Worm (Caenorhabditis elegans): Measurements from ENCODE around the gene suds-3.

Gene suds-3

DNA sequence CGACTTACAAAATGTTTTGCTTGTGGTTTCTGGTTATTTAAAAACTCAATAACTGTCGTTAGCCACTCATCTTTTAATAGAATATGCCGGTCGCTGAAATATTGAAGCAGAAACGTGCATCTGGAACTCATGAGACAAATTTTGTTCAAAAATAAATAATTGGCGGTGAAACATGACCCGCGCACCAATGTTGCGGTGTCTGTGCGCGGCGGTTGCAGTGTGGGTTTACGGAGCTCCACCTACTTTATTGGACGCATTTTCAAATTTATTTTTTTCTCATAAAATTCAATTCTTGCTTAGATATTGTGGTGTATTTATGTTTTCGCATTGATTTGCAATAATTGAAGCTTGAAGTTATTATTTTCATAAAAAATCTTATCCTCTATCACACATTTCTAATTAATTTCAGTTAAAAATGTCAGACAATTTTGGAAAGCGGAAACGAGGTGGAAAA, at the start of gene suds-3, which contains the start of gene rmh-2:
Gene suds-3 (plus strand): TSS at position 404 of the 454 bp plus-strand sequence.
Gene rmh-2 (minus strand): TSS at position 164 of the 454 bp plus-strand sequence.
- TF ChIP-seq sox-4 (tag; optimal IDR thresholded peaks at IDR 0.05) (no peak), C38D4.7 (GFP tag; optimal IDR thresholded peaks at IDR 0.05) (no peak), fkh-10 (GFP tag; optimal IDR thresholded peaks at IDR 0.05) (no peak), nhr-11 (tag; optimal IDR thresholded peaks at IDR 0.05) (no peak), T23F11.4 (GFP tag; optimal IDR thresholded peaks at IDR 0.05) (no peak), ceh-34 (tag; optimal IDR thresholded peaks at IDR 0.05) (peak; percentile 65), ceh-2 (tag; optimal IDR thresholded peaks at IDR 0.05) (no peak), hlh-30 (tag; optimal IDR thresholded peaks at IDR 0.05; ENCODE audit: insufficient read depth) (no peak), ahr-1 (tag; optimal IDR thresholded peaks at IDR 0.05) (no peak), pqm-1 (tag; optimal IDR thresholded peaks at IDR 0.05) (no peak), pha-4 (tag; optimal IDR thresholded peaks at IDR 0.05) (no peak), fax-1 (tag; optimal IDR thresholded peaks at IDR 0.05) (no peak), lin-11 (tag; optimal IDR thresholded peaks at IDR 0.05) (no peak), ceh-31 (tag; optimal IDR thresholded peaks at IDR 0.05) (peak; percentile 4), sdc-2 (tag; optimal IDR thresholded peaks at IDR 0.05) (no peak), K09A11.1 (tag; optimal IDR thresholded peaks at IDR 0.05; ENCODE audit: insufficient read depth) (peak; percentile 49), ceh-48 (tag; optimal IDR thresholded peaks at IDR 0.05) (no peak), hlh-13 (GFP tag; optimal IDR thresholded peaks at IDR 0.05) (no peak), ceh-14 (tag; optimal IDR thresholded peaks at IDR 0.05) (no peak), unc-55 (GFP tag; optimal IDR thresholded peaks at IDR 0.05) (no peak), dmd-4 (tag; optimal IDR thresholded peaks at IDR 0.05; ENCODE audit: borderline replicate concordance) (no peak), ceh-24 (tag; optimal IDR thresholded peaks at IDR 0.05) (no peak), dve-1 (tag; optimal IDR thresholded peaks at IDR 0.05) (no peak), unc-86 (tag; optimal IDR thresholded peaks at IDR 0.05) (no peak), pat-9 (tag; optimal IDR thresholded peaks at IDR 0.05) (no peak), mec-3 (tag; optimal IDR thresholded peaks at IDR 0.05; ENCODE audit: borderline replicate concordance) (no peak), elt-2 (tag; optimal IDR thresholded peaks at IDR 0.05) (peak; percentile 20), pros-1 (tag; optimal IDR thresholded peaks at IDR 0.05) (no peak), ceh-19 (GFP tag; optimal IDR thresholded peaks at IDR 0.05) (no peak), pax-1 (tag; optimal IDR thresholded peaks at IDR 0.05) (no peak), ceh-9 (tag; optimal IDR thresholded peaks at IDR 0.05) (no peak), ceh-30 (tag; optimal IDR thresholded peaks at IDR 0.05) (no peak), hlh-6 (tag; optimal IDR thresholded peaks at IDR 0.05) (no peak), unc-3 (GFP tag; conservative IDR thresholded peaks at IDR 0.05) (no peak), unc-3 (tag; optimal IDR thresholded peaks at IDR 0.05) (no peak), tbx-2 (tag; optimal IDR thresholded peaks at IDR 0.05) (peak; percentile 38), gmeb-2 (tag; optimal IDR thresholded peaks at IDR 0.05) (no peak), Y22D7AL.16 (tag; optimal IDR thresholded peaks at IDR 0.05) (no peak), fkh-6 (tag; optimal IDR thresholded peaks at IDR 0.05) (no peak), odd-2 (tag; optimal IDR thresholded peaks at IDR 0.05) (no peak), che-1 (tag; optimal IDR thresholded peaks at IDR 0.05) (no peak), nfya-1 (tag; optimal IDR thresholded peaks at IDR 0.05) (peak; percentile 43), eyg-1 (tag; optimal IDR thresholded peaks at IDR 0.05) (no peak)

DNA sequence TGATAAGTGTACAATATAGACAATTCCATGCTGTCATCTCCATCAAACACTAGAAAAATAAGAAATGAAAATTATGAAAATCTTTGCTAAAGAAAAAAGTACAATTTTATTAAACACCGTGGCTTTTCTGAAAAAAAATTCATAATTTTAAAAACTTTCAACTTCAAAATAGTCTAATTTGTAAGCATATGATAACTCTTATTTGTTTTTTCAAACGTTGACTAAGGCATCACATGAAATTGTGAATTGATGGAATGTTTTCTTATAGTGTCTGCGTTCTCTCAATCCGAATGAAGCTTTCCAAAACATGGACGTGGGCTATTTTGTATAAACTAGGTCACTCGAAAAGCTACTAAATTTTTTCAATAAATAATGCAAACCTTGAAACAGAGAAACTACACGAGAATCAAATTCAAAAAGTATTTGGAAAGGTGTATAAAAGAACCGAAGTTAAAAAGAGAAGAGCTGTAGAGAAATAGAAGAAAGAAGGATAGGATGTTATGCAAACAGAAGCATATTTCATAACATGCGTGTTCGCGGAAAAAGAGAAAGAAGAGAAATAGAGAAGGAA, 44.8 kb upstream of the suds-3 start, which contains the start of gene clp-9:
Gene clp-9 (minus strand): TSS at position 51 of the 571 bp plus-strand sequence.
- TF ChIP-seq unc-86 (tag; optimal IDR thresholded peaks at IDR 0.05), result no peak
- TF ChIP-seq dmd-4 (tag; optimal IDR thresholded peaks at IDR 0.05; ENCODE audit: borderline replicate concordance), result no peak
- no peak for TF ChIP-seq odd-2 (tag; optimal IDR thresholded peaks at IDR 0.05)
- TF ChIP-seq zip-5 (tag; optimal IDR thresholded peaks at IDR 0.05), result no peak
- no peak for TF ChIP-seq lim-6 (tag; optimal IDR thresholded peaks at IDR 0.05)
- TF ChIP-seq C38D4.7 (GFP tag; optimal IDR thresholded peaks at IDR 0.05), result no peak
- TF ChIP-seq pha-2 (tag; optimal IDR thresholded peaks at IDR 0.05), result no peak
- TF ChIP-seq hlh-8 (tag; optimal IDR thresholded peaks at IDR 0.05), result no peak
- no peak for TF ChIP-seq K02D7.2 (tag; optimal IDR thresholded peaks at IDR 0.05)
- no peak for TF ChIP-seq pag-3 (tag; optimal IDR thresholded peaks at IDR 0.05; ENCODE audit: borderline replicate concordance)
- no peak for TF ChIP-seq ref-2 (tag; optimal IDR thresholded peaks at IDR 0.05)
- TF ChIP-seq unc-3 (GFP tag; conservative IDR thresholded peaks at IDR 0.05), result no peak
- TF ChIP-seq unc-3 (tag; optimal IDR thresholded peaks at IDR 0.05), result no peak
- no peak for TF ChIP-seq sox-2 (GFP tag; IDR thresholded peaks at IDR 0.05)
- TF ChIP-seq ceh-19 (GFP tag; optimal IDR thresholded peaks at IDR 0.05), result no peak
- TF ChIP-seq ceh-9 (tag; optimal IDR thresholded peaks at IDR 0.05), result no peak
- no peak for TF ChIP-seq unc-42 (tag; optimal IDR thresholded peaks at IDR 0.05)
- TF ChIP-seq fkh-10 (GFP tag; optimal IDR thresholded peaks at IDR 0.05), result no peak
